Worm (Caenorhabditis elegans) whole organism, young adult: ENCODE results near the gene garr-1.

Experiments
- B0261.1 ChIP-seq: sonication (generic microtip); optimal IDR thresholded peaks from 2 replicates; lab custom pipeline; 2016; ENCODE audit warnings: mild to moderate bottlenecking, missing genetic modification characterization, moderate library complexity, missing compliant biosample characterization
- F23B12.7 ChIP-seq: sonication (generic microtip); optimal IDR thresholded peaks from 2 replicates; lab custom pipeline; 2017; ENCODE audit warnings: missing genetic modification characterization, mild to moderate bottlenecking, missing compliant biosample characterization, antibody characterized with exemption, moderate library complexity; ENCODE audit not compliant: insufficient read depth
- F39B2.1 ChIP-seq: fragments of 200-800 bp; sonication (Bioruptor generic); IDR thresholded peaks from 2 replicates; pipeline ENCODE4 v1.3.6; 2022; ENCODE audit warnings: missing genetic modification reagents, missing genetic modification characterization, missing compliant biosample characterization
- K11D2.4 ChIP-seq: fragments of 200-800 bp; sonication (Bioruptor generic); IDR thresholded peaks from 2 replicates; pipeline ENCODE4 v1.3.6; 2022; ENCODE audit warnings: missing genetic modification reagents, missing genetic modification characterization, missing compliant biosample characterization
- T26A5.8 ChIP-seq: sonication (generic microtip); optimal IDR thresholded peaks from 2 replicates; lab custom pipeline; 2016; ENCODE audit warnings: missing genetic modification characterization, missing compliant biosample characterization
- Y53G8AR.9 ChIP-seq: fragments of 200-800 bp; sonication (Bioruptor generic); conservative IDR thresholded peaks from 2 replicates; pipeline ENCODE4 v1.3.6; 2022; ENCODE audit warnings: missing genetic modification reagents, missing genetic modification characterization, missing compliant biosample characterization
- Y56A3A.18 ChIP-seq: fragments of 200-800 bp; sonication (Bioruptor generic); IDR thresholded peaks from 2 replicates; pipeline ENCODE4 v1.3.6; 2022; ENCODE audit warnings: missing genetic modification reagents, missing genetic modification characterization, missing compliant biosample characterization
- ZK185.1 ChIP-seq: sonication (generic microtip); optimal IDR thresholded peaks from 2 replicates; lab custom pipeline; 2016; ENCODE audit warnings: mild to moderate bottlenecking, missing genetic modification characterization, missing compliant biosample characterization; ENCODE audit not compliant: poor library complexity, severe bottlenecking
- akir-1 ChIP-seq: fragments of 200-800 bp; sonication (Bioruptor generic); optimal IDR thresholded peaks from 2 replicates; lab custom pipeline; 2018; ENCODE audit warnings: mild to moderate bottlenecking, missing genetic modification characterization, moderate library complexity, missing compliant biosample characterization
- atf-7 ChIP-seq: sonication (generic microtip); optimal IDR thresholded peaks from 2 replicates; lab custom pipeline; 2017; ENCODE audit warnings: mild to moderate bottlenecking, missing genetic modification characterization, missing compliant biosample characterization
- attf-6 ChIP-seq: fragments of 200-800 bp; sonication (Bioruptor generic); IDR thresholded peaks from 2 replicates; pipeline ENCODE4 v1.3.6; 2022; ENCODE audit warnings: missing genetic modification reagents, missing genetic modification characterization, missing compliant biosample characterization
- bed-1 ChIP-seq: fragments of 200-800 bp; sonication (Bioruptor generic); IDR thresholded peaks from 2 replicates; pipeline ENCODE4 v1.3.6; 2022; ENCODE audit warnings: missing genetic modification reagents, missing genetic modification characterization, missing compliant biosample characterization
- bed-2 ChIP-seq: fragments of 200-800 bp; sonication (Bioruptor generic); IDR thresholded peaks from 2 replicates; pipeline ENCODE4 v1.3.6; 2022; ENCODE audit warnings: missing genetic modification reagents, missing genetic modification characterization, missing compliant biosample characterization
- cebp-2 ChIP-seq: fragments of 200-800 bp; sonication (Bioruptor generic); IDR thresholded peaks from 2 replicates; pipeline ENCODE4 v1.3.6; 2022; ENCODE audit warnings: missing genetic modification characterization, missing compliant biosample characterization
- ceh-27 ChIP-seq: fragments of 200-800 bp; sonication (Bioruptor generic); optimal IDR thresholded peaks from 2 replicates; lab custom pipeline; 2018; ENCODE audit warnings: mild to moderate bottlenecking, missing genetic modification characterization, moderate library complexity, missing compliant biosample characterization
- die-1 ChIP-seq: sonication (generic microtip); optimal IDR thresholded peaks from 2 replicates; lab custom pipeline; 2016; ENCODE audit warnings: missing genotype, mild to moderate bottlenecking, missing genetic modification characterization, missing compliant biosample characterization
- egrh-3 ChIP-seq: fragments of 200-800 bp; sonication (Bioruptor generic); IDR thresholded peaks from 2 replicates; pipeline ENCODE4 v1.3.6; 2022; ENCODE audit warnings: missing genetic modification reagents, missing genetic modification characterization, missing compliant biosample characterization
- ekl-4 ChIP-seq: fragments of 200-800 bp; sonication (Bioruptor generic); IDR thresholded peaks from 2 replicates; pipeline ENCODE4 v1.3.6; 2022; ENCODE audit warnings: missing genetic modification reagents, missing genetic modification characterization, missing compliant biosample characterization
- fkh-3 ChIP-seq: sonication (generic microtip); optimal IDR thresholded peaks from 2 replicates; lab custom pipeline; 2016; ENCODE audit warnings: mild to moderate bottlenecking, missing genetic modification characterization, missing compliant biosample characterization
- hlh-12 ChIP-seq: sonication (generic microtip); optimal IDR thresholded peaks from 2 replicates; lab custom pipeline; 2016; ENCODE audit warnings: missing genetic modification characterization, missing compliant biosample characterization
- hmg-1.2 ChIP-seq: fragments of 200-800 bp; sonication (Bioruptor generic); IDR thresholded peaks from 2 replicates; pipeline ENCODE4 v1.3.6; 2022; ENCODE audit warnings: missing genetic modification reagents, missing genetic modification characterization, missing compliant biosample characterization
- hsf-1 ChIP-seq: fragments of 200-800 bp; sonication (Bioruptor generic); IDR thresholded peaks from 2 replicates; pipeline ENCODE4 v1.3.6; 2022; ENCODE audit warnings: missing genetic modification reagents, missing genetic modification characterization, missing compliant biosample characterization
- lag-1 ChIP-seq: fragments of 200-800 bp; sonication (Bioruptor generic); IDR thresholded peaks from 2 replicates; pipeline ENCODE4 v1.3.6; 2022; ENCODE audit warnings: missing genetic modification reagents, missing genetic modification characterization, missing compliant biosample characterization
- lin-54 ChIP-seq: fragments of 200-800 bp; sonication (Bioruptor generic); optimal IDR thresholded peaks from 2 replicates; lab custom pipeline; 2018; ENCODE audit warnings: mild to moderate bottlenecking, missing genetic modification characterization, missing compliant biosample characterization
- lir-1 ChIP-seq: fragments of 200-800 bp; sonication (Bioruptor generic); conservative IDR thresholded peaks from 2 replicates; pipeline ENCODE4 v1.3.6; 2022; ENCODE audit warnings: missing genetic modification reagents, missing genetic modification characterization, missing compliant biosample characterization
- madf-8 ChIP-seq: fragments of 200-800 bp; sonication (Bioruptor generic); conservative IDR thresholded peaks from 2 replicates; pipeline ENCODE4 v1.3.6; 2022; ENCODE audit warnings: missing genetic modification reagents, missing genetic modification characterization, missing compliant biosample characterization
- mel-28 ChIP-seq: sonication (generic microtip); optimal IDR thresholded peaks from 2 replicates; lab custom pipeline; 2016; ENCODE audit warnings: borderline replicate concordance, mild to moderate bottlenecking, missing genetic modification characterization, missing compliant biosample characterization
- mxl-1 ChIP-seq: sonication (generic microtip); optimal IDR thresholded peaks from 2 replicates; lab custom pipeline; 2016; ENCODE audit warnings: missing genetic modification characterization, missing compliant biosample characterization
- nfya-1 ChIP-seq: sonication (generic microtip); optimal IDR thresholded peaks from 2 replicates; lab custom pipeline; 2017; ENCODE audit warnings: antibody characterized with exemption, missing compliant biosample characterization, missing genetic modification characterization, borderline replicate concordance; ENCODE audit not compliant: insufficient read depth
- nfya-2 ChIP-seq: fragments of 200-800 bp; sonication (Bioruptor generic); IDR thresholded peaks from 2 replicates; pipeline ENCODE4 v1.3.6; 2022; ENCODE audit warnings: missing genetic modification reagents, missing genetic modification characterization, missing compliant biosample characterization
- nhr-27 ChIP-seq: fragments of 200-800 bp; sonication (Bioruptor generic); optimal IDR thresholded peaks from 2 replicates; lab custom pipeline; 2018; ENCODE audit warnings: mild to moderate bottlenecking, missing genetic modification characterization, moderate library complexity, missing compliant biosample characterization
- nhr-80 ChIP-seq: sonication (generic microtip); optimal IDR thresholded peaks from 2 replicates; lab custom pipeline; 2016; ENCODE audit warnings: missing genetic modification characterization, missing compliant biosample characterization
- rcor-1 ChIP-seq: fragments of 200-800 bp; sonication (Bioruptor generic); IDR thresholded peaks from 2 replicates; pipeline ENCODE4 v1.3.6; 2022; ENCODE audit warnings: missing genetic modification reagents, missing genetic modification characterization, missing compliant biosample characterization
- rpc-1 ChIP-seq, 2 experiments: fragments of 150-350 bp in 1 of 2; sonication (generic microtip) in 1 of 2; optimal IDR thresholded peaks; 2 replicates each; lab custom pipeline; 2014 to 2018; ENCODE audit warnings: missing biosample characterization in 1 of 2, missing genetic modification characterization in 1 of 2, missing genetic modification reagents in 1 of 2, missing genotype in 1 of 2
- sea-2 ChIP-seq: fragments of 200-800 bp; sonication (Bioruptor generic); IDR thresholded peaks from 2 replicates; pipeline ENCODE4 v1.3.6; 2022; ENCODE audit warnings: missing genetic modification characterization, missing compliant biosample characterization
- snpc-1.3 ChIP-seq: sonication (generic microtip); optimal IDR thresholded peaks from 2 replicates; lab custom pipeline; 2017; ENCODE audit warnings: missing genetic modification characterization, mild to moderate bottlenecking, missing compliant biosample characterization, antibody characterized with exemption, moderate library complexity, missing genotype, missing genetic modification reagents; ENCODE audit not compliant: insufficient read depth
- snpc-3.4 ChIP-seq: sonication (generic microtip); optimal IDR thresholded peaks from 2 replicates; lab custom pipeline; 2017; ENCODE audit warnings: missing genetic modification characterization, mild to moderate bottlenecking, missing compliant biosample characterization, antibody characterized with exemption, moderate library complexity, missing genotype, missing genetic modification reagents
- snpc-4 ChIP-seq, 5 experiments: fragments of 150-350 bp in 1 of 5; sonication (generic microtip) in 4 of 5; optimal IDR thresholded peaks; 2 replicates each; lab custom pipeline; 2014 to 2018; ENCODE audit warnings: missing genetic modification characterization in 5 of 5, missing biosample characterization in 3 of 5, antibody characterized with exemption in 2 of 5, mild to moderate bottlenecking in 2 of 5, missing compliant biosample characterization in 2 of 5, missing genotype in 2 of 5, moderate library complexity in 2 of 5, missing genetic modification reagents in 1 of 5
- somi-1 ChIP-seq: fragments of 200-800 bp; sonication (Bioruptor generic); optimal IDR thresholded peaks from 2 replicates; lab custom pipeline; 2018; ENCODE audit warnings: mild to moderate bottlenecking, missing genetic modification characterization, missing compliant biosample characterization
- zfh-2 ChIP-seq: fragments of 200-800 bp; sonication (Bioruptor generic); conservative IDR thresholded peaks from 2 replicates; pipeline ENCODE4 v1.3.6; 2022; ENCODE audit warnings: missing genetic modification reagents, missing genetic modification characterization, missing compliant biosample characterization
- ztf-18 ChIP-seq: sonication (generic microtip); optimal IDR thresholded peaks from 2 replicates; lab custom pipeline; 2016; ENCODE audit warnings: missing genotype, mild to moderate bottlenecking, missing genetic modification characterization, missing compliant biosample characterization
- ztf-25 ChIP-seq: fragments of 200-800 bp; sonication (Bioruptor generic); IDR thresholded peaks from 2 replicates; pipeline ENCODE4 v1.3.6; 2022; ENCODE audit warnings: missing genetic modification reagents, missing genetic modification characterization, missing compliant biosample characterization
- ztf-26 ChIP-seq: sonication (generic microtip); optimal IDR thresholded peaks from 2 replicates; lab custom pipeline; 2017; ENCODE audit warnings: missing genetic modification characterization, missing compliant biosample characterization

Gene garr-1

ce11 chrIV:425546-425945, 422 bp upstream of the garr-1 start (continued):
- no peak for TF ChIP-seq fkh-3 (tag; lab: Kevin White, UChicago)
- TF ChIP-seq lag-1 (GFP tag; lab: Robert Waterston, UW) = no peak
- TF ChIP-seq snpc-1.3 (tag; lab: Kevin White, UChicago) = peak; percentile 31
- TF ChIP-seq F23B12.7 (tag; lab: Kevin White, UChicago) = no peak
- no peak for TF ChIP-seq B0261.1
- peak; percentile 35 for TF ChIP-seq snpc-4 (GFP tag; optimal IDR thresholded peaks at IDR 0.05; lab: Kevin White, UChicago)
- TF ChIP-seq snpc-4 (tag; optimal IDR thresholded peaks at IDR 0.05; lab: Kevin White, UChicago) = peak in 2 of 4 experiments; percentile 51 to 52
- TF ChIP-seq K11D2.4 = no peak
- no peak for TF ChIP-seq somi-1 (GFP tag; lab: Kevin White, UChicago)
- TF ChIP-seq egrh-3 (GFP tag; lab: Robert Waterston, UW) = no peak; the same call in 1 of the 2 replicates
- TF ChIP-seq nfya-1 (tag; lab: Kevin White, UChicago) = no peak
- no peak for TF ChIP-seq lir-1 (GFP tag; lab: Robert Waterston, UW)
- no peak for TF ChIP-seq mxl-1
- TF ChIP-seq ekl-4 (GFP tag; lab: Robert Waterston, UW) = no peak
- no peak for TF ChIP-seq Y53G8AR.9 (GFP tag; lab: Robert Waterston, UW)
- TF ChIP-seq T26A5.8 = no peak
- no peak for TF ChIP-seq bed-1 (GFP tag; lab: Robert Waterston, UW)
- TF ChIP-seq nhr-80 (tag; lab: Kevin White, UChicago) = no peak
- no peak for TF ChIP-seq ztf-26
- TF ChIP-seq atf-7 = no peak
- no peak for TF ChIP-seq mel-28
- no peak for TF ChIP-seq die-1
- TF ChIP-seq F39B2.1 (GFP tag; lab: Robert Waterston, UW) = no peak
- no peak for TF ChIP-seq hlh-12
- no peak for TF ChIP-seq nhr-27 (tag; lab: Kevin White, UChicago)

- TF ChIP-seq zfh-2 (GFP tag; lab: Robert Waterston, UW) (peak; percentile 81), egrh-3 (GFP tag; lab: Robert Waterston, UW) (peak; percentile 95), rcor-1 (GFP tag; lab: Robert Waterston, UW) (no peak)
- TF ChIP-seq, all 124 proteins: peak for 2
These were observed 629 bp downstream of the garr-1 start for ce11 chrIV:426597-426996.

- TF ChIP-seq lir-1 (GFP tag; lab: Robert Waterston, UW) = no peak
- no peak for TF ChIP-seq rpc-1 (optimal IDR thresholded peaks at IDR 0.05; lab: Kevin White, UChicago)
- no peak for TF ChIP-seq rpc-1 (tag; optimal IDR thresholded peaks at IDR 0.05; lab: Kevin White, UChicago)
- no peak for TF ChIP-seq lag-1 (GFP tag; lab: Robert Waterston, UW)
- TF ChIP-seq B0261.1 = no peak
- peak; percentile 32 for TF ChIP-seq lin-54 (GFP tag; lab: Kevin White, UChicago)
- no peak for TF ChIP-seq akir-1 (GFP tag; lab: Kevin White, UChicago)
- peak; percentile 66 for TF ChIP-seq hsf-1 (GFP tag; lab: Robert Waterston, UW)
- peak; percentile 71 for TF ChIP-seq snpc-4 (GFP tag; optimal IDR thresholded peaks at IDR 0.05; lab: Kevin White, UChicago)
- TF ChIP-seq snpc-4 (tag; optimal IDR thresholded peaks at IDR 0.05; lab: Kevin White, UChicago) = peak in 3 of 4 experiments; percentile 80 to 95 (median 92)
- no peak for TF ChIP-seq ceh-27 (GFP tag; lab: Kevin White, UChicago)
- 0 out of 2 replicates have a peak, but pooled peaks have one; percentile 53 for TF ChIP-seq attf-6 (GFP tag; lab: Robert Waterston, UW)
- TF ChIP-seq madf-8 (GFP tag; lab: Robert Waterston, UW) = no peak
- TF ChIP-seq ztf-25 = no peak
- no peak for TF ChIP-seq ZK185.1 (tag; lab: Kevin White, UChicago)
- no peak for TF ChIP-seq sea-2
- TF ChIP-seq hmg-1.2 = no peak; the same call in 1 of the 2 replicates
- 0 out of 2 replicates have a peak, but pooled peaks have one; percentile 36 for TF ChIP-seq cebp-2 (GFP tag; lab: Robert Waterston, UW)
- no peak for TF ChIP-seq ztf-18 (tag; lab: Kevin White, UChicago)
- TF ChIP-seq bed-2 (GFP tag; lab: Robert Waterston, UW) = no peak
- no peak for TF ChIP-seq Y56A3A.18 (GFP tag; lab: Robert Waterston, UW)
- no peak for TF ChIP-seq T26A5.8
- TF ChIP-seq snpc-3.4 (tag; lab: Kevin White, UChicago) = peak; percentile 54
- peak; percentile 59; the same call in 1 of the 2 replicates for TF ChIP-seq nfya-2 (GFP tag; lab: Robert Waterston, UW)
These were observed 1.3 kb downstream of the garr-1 start for ce11 chrIV:427100-427908.
